Worm (Caenorhabditis elegans): ENCODE data around the gene ZK666.11.

DNA sequence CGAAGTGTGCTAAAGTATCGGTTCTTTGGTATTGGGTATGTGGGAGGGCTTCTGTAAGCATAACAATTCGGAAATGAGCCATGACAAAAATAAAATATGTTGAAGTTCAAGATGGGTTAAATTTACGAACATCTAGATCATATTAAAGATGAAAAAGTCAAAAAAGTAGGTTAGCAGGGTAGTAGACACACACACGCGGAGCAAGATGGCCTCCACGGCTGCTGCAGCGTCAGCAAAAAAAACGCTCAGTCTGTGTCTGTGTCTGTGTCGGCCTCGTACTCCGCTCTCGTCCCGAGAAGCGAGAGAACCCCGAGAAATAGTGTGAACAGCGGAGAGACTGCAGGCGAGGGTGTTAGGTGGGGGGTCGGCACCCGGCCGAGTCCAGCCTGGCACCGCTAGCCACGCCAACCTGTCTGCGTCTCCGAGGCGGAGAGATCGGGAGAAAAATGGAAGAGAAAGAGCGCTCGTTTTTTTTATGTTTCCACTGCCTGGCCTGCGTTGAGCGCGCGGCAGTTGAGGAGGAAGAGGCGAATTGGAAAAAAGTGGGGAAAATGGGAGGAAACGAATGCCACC, 20.3 kb downstream of the ZK666.11 start, which contains the start of gene myrf-1:
- TF ChIP-seq him-1 (tag; optimal IDR thresholded peaks at IDR 0.05): peak; percentile 63
- peak; percentile 56 for TF ChIP-seq dao-5 (tag; optimal IDR thresholded peaks at IDR 0.05)
- TF ChIP-seq W03F9.2 (tag; optimal IDR thresholded peaks at IDR 0.05): peak; percentile 52

All from whole organism, L4/young adult.